Worm (Caenorhabditis elegans): ENCODE results near the gene mrps-28.

DNA sequence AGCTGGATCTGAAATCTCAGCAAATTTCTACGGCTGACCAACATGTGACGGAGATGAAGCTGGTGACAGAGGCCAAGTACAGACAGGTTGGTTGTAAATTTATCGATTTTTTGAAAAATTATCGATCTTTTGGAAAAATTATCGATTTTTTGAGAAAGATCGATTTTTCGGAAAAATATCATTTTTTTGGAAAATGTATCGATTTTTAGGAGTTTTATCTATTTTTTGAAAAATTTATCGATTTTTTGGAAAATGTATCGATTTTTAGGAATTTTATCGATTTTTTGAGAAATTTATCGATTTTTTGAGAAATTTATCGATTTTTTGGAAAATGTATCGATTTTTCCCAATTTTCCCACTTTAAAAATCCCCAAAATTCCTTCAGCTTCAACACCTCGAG lies 14.1 kb upstream of the mrps-28 start:
- TF ChIP-seq nhr-10 (tag; optimal IDR thresholded peaks at IDR 0.05), result no peak
- TF ChIP-seq nhr-12 (tag; optimal IDR thresholded peaks at IDR 0.05), result no peak
- TF ChIP-seq fos-1 (tag; optimal IDR thresholded peaks at IDR 0.05), result no peak

All from whole organism, L2 larva.